Fruit fly (Drosophila melanogaster) whole organism, prepupa: ENCODE data around the gene sog.

Source experiments
- CG11294 ChIP-seq: fragments of 200-800 bp; sonication (Bioruptor generic); IDR thresholded peaks from 2 replicates; pipeline ENCODE4 v1.3.6; 2022; ENCODE audit warnings: missing biosample characterization, missing genetic modification characterization
- CG11762 ChIP-seq: fragments of 200-800 bp; sonication (Bioruptor generic); optimal IDR thresholded peaks from 3 replicates; lab custom pipeline; 2016; ENCODE audit warnings: missing biosample characterization, missing genetic modification characterization; ENCODE audit not compliant: insufficient read depth
- CG11902 ChIP-seq: fragments of 200-800 bp; sonication (Bioruptor generic); optimal IDR thresholded peaks from 3 replicates; lab custom pipeline; 2016; ENCODE audit warnings: missing biosample characterization, missing genetic modification characterization
- CG1621 ChIP-seq: fragments of 200-800 bp; sonication (Bioruptor generic); optimal IDR thresholded peaks from 3 replicates; lab custom pipeline; 2018; ENCODE audit warnings: missing biosample characterization, mild to moderate bottlenecking, missing genetic modification characterization
- CG3032 ChIP-seq: fragments of 200-800 bp; optimal IDR thresholded peaks from 2 replicates; lab custom pipeline; 2019; ENCODE audit warnings: missing biosample characterization, mild to moderate bottlenecking, missing genetic modification characterization, moderate library complexity
- CG32006 ChIP-seq: fragments of 200-800 bp; sonication (Bioruptor generic); optimal IDR thresholded peaks from 3 replicates; lab custom pipeline; 2017; ENCODE audit warnings: missing biosample characterization, mild to moderate bottlenecking, missing genetic modification characterization
- CG4318 ChIP-seq: fragments of 200-800 bp; sonication (Bioruptor generic); optimal IDR thresholded peaks from 3 replicates; lab custom pipeline; 2017; ENCODE audit warnings: missing biosample characterization, mild to moderate bottlenecking, missing genetic modification characterization
- CG6163 ChIP-seq: fragments of 200-800 bp; sonication (Bioruptor generic); IDR thresholded peaks from 3 replicates; pipeline ENCODE4 v1.3.6; 2022; ENCODE audit warnings: missing biosample characterization, missing genetic modification characterization
- CG6276 ChIP-seq: fragments of 200-800 bp; sonication (Bioruptor generic); optimal IDR thresholded peaks from 2 replicates; lab custom pipeline; 2017; ENCODE audit warnings: missing biosample characterization, mild to moderate bottlenecking, missing genetic modification characterization
- CG6792 ChIP-seq: fragments of 200-800 bp; sonication (Bioruptor generic); optimal IDR thresholded peaks from 3 replicates; lab custom pipeline; 2016; ENCODE audit warnings: missing biosample characterization, missing genetic modification characterization
- CG6808 ChIP-seq: fragments of 200-800 bp; sonication (Bioruptor generic); optimal IDR thresholded peaks from 3 replicates; lab custom pipeline; 2017; ENCODE audit warnings: missing biosample characterization, missing genetic modification characterization, mild to moderate bottlenecking, moderate library complexity, missing genetic modification reagents
- CG6854 ChIP-seq: fragments of 200-800 bp; sonication (Bioruptor generic); optimal IDR thresholded peaks from 2 replicates; lab custom pipeline; 2017; ENCODE audit warnings: missing biosample characterization, mild to moderate bottlenecking, missing genetic modification characterization
- CG7368 ChIP-seq: fragments of 200-800 bp; sonication (Bioruptor generic); optimal IDR thresholded peaks from 3 replicates; lab custom pipeline; 2016; ENCODE audit warnings: missing biosample characterization, missing genetic modification characterization
- CG8119 ChIP-seq: fragments of 200-800 bp; sonication (Bioruptor generic); IDR thresholded peaks from 3 replicates; pipeline ENCODE4 v1.3.6; 2022; ENCODE audit warnings: missing biosample characterization, missing genetic modification characterization
- CG8319 ChIP-seq: fragments of 200-800 bp; sonication (Bioruptor generic); optimal IDR thresholded peaks from 3 replicates; lab custom pipeline; 2016; ENCODE audit warnings: missing biosample characterization, missing genetic modification characterization
- CG8632 ChIP-seq: fragments of 200-800 bp; sonication (Bioruptor generic); optimal IDR thresholded peaks from 3 replicates; lab custom pipeline; 2016; ENCODE audit warnings: missing biosample characterization, missing genetic modification characterization
- CG9139 ChIP-seq: fragments of 200-800 bp; sonication (Bioruptor generic); optimal IDR thresholded peaks from 3 replicates; lab custom pipeline; 2017; ENCODE audit warnings: missing biosample characterization, mild to moderate bottlenecking, missing genetic modification characterization
- Eip75B ChIP-seq: fragments of 200-800 bp; sonication (Bioruptor generic); optimal IDR thresholded peaks from 3 replicates; lab custom pipeline; 2016; ENCODE audit warnings: missing biosample characterization, missing genetic modification characterization
- Eip78C ChIP-seq: fragments of 200-800 bp; sonication (Bioruptor generic); peaks from one replicate; lab custom pipeline; 2016; ENCODE audit warnings: missing biosample characterization, missing genetic modification characterization
- Eip93F ChIP-seq: fragments of 200-800 bp; sonication (Bioruptor generic); optimal IDR thresholded peaks from 2 replicates; lab custom pipeline; 2016; ENCODE audit warnings: missing biosample characterization, mild to moderate bottlenecking, missing genetic modification characterization
- Ets21C ChIP-seq: fragments of 200-800 bp; sonication (Bioruptor generic); optimal IDR thresholded peaks from 3 replicates; lab custom pipeline; 2016; ENCODE audit warnings: missing biosample characterization, missing genetic modification characterization
- Ets96B ChIP-seq: fragments of 200-800 bp; optimal IDR thresholded peaks from 2 replicates; lab custom pipeline; 2019; ENCODE audit warnings: missing biosample characterization, mild to moderate bottlenecking, missing genetic modification characterization, moderate library complexity
- Gug ChIP-seq: fragments of 200-800 bp; sonication (Bioruptor generic); IDR thresholded peaks from 2 replicates; pipeline ENCODE4 v1.3.6; 2022; ENCODE audit warnings: missing biosample characterization, missing genetic modification characterization
- Hr39 ChIP-seq: fragments of 200-800 bp; sonication (Bioruptor generic); optimal IDR thresholded peaks from 2 replicates; lab custom pipeline; 2016; ENCODE audit warnings: missing biosample characterization, missing genetic modification characterization
- Hr4 ChIP-seq: fragments of 200-800 bp; sonication (Bioruptor generic); optimal IDR thresholded peaks from 3 replicates; lab custom pipeline; 2016; ENCODE audit warnings: missing biosample characterization, missing genetic modification characterization
- Met ChIP-seq: fragments of 200-800 bp; sonication (Bioruptor generic); optimal IDR thresholded peaks from 3 replicates; lab custom pipeline; 2016; ENCODE audit warnings: missing biosample characterization, missing genetic modification characterization
- OdsH ChIP-seq: fragments of 200-800 bp; sonication (Bioruptor generic); optimal IDR thresholded peaks from 3 replicates; lab custom pipeline; 2016; ENCODE audit warnings: missing biosample characterization, missing genetic modification characterization
- Sox102F ChIP-seq: fragments of 200-800 bp; sonication (Bioruptor generic); optimal IDR thresholded peaks from 2 replicates; lab custom pipeline; 2016; ENCODE audit warnings: missing biosample characterization, mild to moderate bottlenecking, missing genetic modification characterization
- Sox14 ChIP-seq: fragments of 200-800 bp; sonication (Bioruptor generic); optimal IDR thresholded peaks from 3 replicates; lab custom pipeline; 2016; ENCODE audit warnings: missing biosample characterization, missing genetic modification characterization
- Sox15 ChIP-seq: fragments of 200-800 bp; sonication (Bioruptor generic); optimal IDR thresholded peaks from 3 replicates; lab custom pipeline; 2016; ENCODE audit warnings: missing biosample characterization, missing genetic modification characterization
- achi ChIP-seq: fragments of 200-800 bp; sonication (Bioruptor generic); optimal IDR thresholded peaks from 3 replicates; lab custom pipeline; 2016; ENCODE audit warnings: missing biosample characterization, missing genetic modification characterization
- acj6 ChIP-seq: fragments of 200-800 bp; sonication (Bioruptor generic); optimal IDR thresholded peaks from 3 replicates; lab custom pipeline; 2016; ENCODE audit warnings: missing biosample characterization, missing genetic modification characterization
- cyc ChIP-seq: fragments of 200-800 bp; sonication (Bioruptor generic); optimal IDR thresholded peaks from 3 replicates; lab custom pipeline; 2016; ENCODE audit warnings: missing biosample characterization, missing genetic modification characterization
- dac ChIP-seq: fragments of 200-800 bp; sonication (Bioruptor generic); optimal IDR thresholded peaks from 2 replicates; lab custom pipeline; 2017; ENCODE audit warnings: missing biosample characterization, mild to moderate bottlenecking, missing genetic modification characterization
- dsx ChIP-seq: fragments of 200-800 bp; optimal IDR thresholded peaks from 3 replicates; lab custom pipeline; 2019; ENCODE audit warnings: missing biosample characterization, mild to moderate bottlenecking, missing genetic modification characterization, moderate library complexity; ENCODE audit not compliant: poor library complexity, severe bottlenecking
- eg ChIP-seq: fragments of 200-800 bp; sonication (Bioruptor generic); IDR thresholded peaks from 3 replicates; pipeline ENCODE4 v1.3.6; 2022; ENCODE audit warnings: missing biosample characterization, missing genetic modification characterization
- esn ChIP-seq: fragments of 200-800 bp; sonication (Bioruptor generic); optimal IDR thresholded peaks from 2 replicates; lab custom pipeline; 2016; ENCODE audit warnings: missing biosample characterization, mild to moderate bottlenecking, missing genetic modification characterization, moderate library complexity
- fd59A ChIP-seq: fragments of 200-800 bp; sonication (Bioruptor generic); optimal IDR thresholded peaks from 2 replicates; lab custom pipeline; 2017; ENCODE audit warnings: missing biosample characterization, mild to moderate bottlenecking, missing genetic modification characterization, missing genetic modification reagents
- pdm3 ChIP-seq: fragments of 200-800 bp; sonication (Bioruptor generic); optimal IDR thresholded peaks from 3 replicates; lab custom pipeline; 2016; ENCODE audit warnings: missing biosample characterization, missing genetic modification characterization
- salr ChIP-seq, 2 experiments: fragments of 200-800 bp; sonication (Bioruptor generic); optimal IDR thresholded peaks; 3 replicates each; lab custom pipeline; 2016 to 2018; ENCODE audit warnings: missing biosample characterization in 2 of 2, missing genetic modification characterization in 2 of 2, mild to moderate bottlenecking in 1 of 2
- spab ChIP-seq: fragments of 200-800 bp; sonication (Bioruptor generic); optimal IDR thresholded peaks from 2 replicates; lab custom pipeline; 2017; ENCODE audit warnings: missing biosample characterization, mild to moderate bottlenecking, missing genetic modification characterization, missing genetic modification reagents
- topi ChIP-seq: fragments of 200-800 bp; sonication (Bioruptor generic); optimal IDR thresholded peaks from 3 replicates; lab custom pipeline; 2016; ENCODE audit warnings: missing biosample characterization, missing genetic modification characterization
- vri ChIP-seq: fragments of 200-800 bp; sonication (Bioruptor generic); optimal IDR thresholded peaks from 3 replicates; lab custom pipeline; 2016; ENCODE audit warnings: missing biosample characterization, mild to moderate bottlenecking, missing genetic modification characterization

sog gene

DNA sequence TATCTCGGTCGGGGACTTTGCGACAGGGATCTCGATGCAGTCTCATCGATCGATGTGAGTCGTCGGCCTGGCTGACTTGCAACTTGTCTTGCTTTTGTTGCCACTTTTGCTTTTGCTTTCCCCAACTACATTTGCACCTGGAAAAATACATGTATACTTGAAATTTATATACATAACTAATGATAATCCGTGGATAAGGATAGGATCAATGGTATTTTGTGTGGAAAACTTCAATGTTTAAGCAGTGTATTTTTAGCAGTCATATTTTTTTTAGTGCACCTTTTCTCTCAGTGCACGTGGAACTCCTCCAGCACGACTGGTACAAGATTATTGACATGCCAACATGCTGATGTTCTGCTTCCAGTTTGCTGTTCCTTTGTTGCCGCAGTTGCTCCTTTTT is 5.8 kb upstream of the sog start (continued):
- TF ChIP-seq Sox15 (GFP tag; lab: Kevin White, UChicago), result no peak
- TF ChIP-seq CG1621 (tag; lab: Kevin White, UChicago), result peak; percentile 4
- no peak for TF ChIP-seq topi (GFP tag; lab: Kevin White, UChicago)
- TF ChIP-seq CG4318 (GFP tag; lab: Kevin White, UChicago), result peak; percentile 41
- peak; percentile 29 for TF ChIP-seq acj6 (GFP tag; lab: Kevin White, UChicago)
- peak in 1 of 2 experiments; percentile 53 for TF ChIP-seq salr (GFP tag; optimal IDR thresholded peaks at IDR 0.05; lab: Kevin White, UChicago)
- TF ChIP-seq CG9139 (GFP tag; lab: Kevin White, UChicago), result no peak
- TF ChIP-seq Hr39 (GFP tag; lab: Kevin White, UChicago), result no peak
- TF ChIP-seq Hr4 (GFP tag; lab: Kevin White, UChicago), result peak; percentile 64
- TF ChIP-seq CG8632 (GFP tag; lab: Kevin White, UChicago), result no peak
- peak; percentile 56 for TF ChIP-seq Gug
- TF ChIP-seq eg (GFP tag; lab: Robert Waterston, UW), result peak; percentile 73
- TF ChIP-seq CG11762 (GFP tag; lab: Kevin White, UChicago), result peak; percentile 35
- no peak for TF ChIP-seq CG7368 (GFP tag; lab: Kevin White, UChicago)
- TF ChIP-seq CG11294 (GFP tag; lab: Robert Waterston, UW), result 0 out of 2 replicates have a peak, but pooled peaks have one; percentile 39
- TF ChIP-seq CG6276 (GFP tag; lab: Kevin White, UChicago), result peak; percentile 33
- TF ChIP-seq CG32006 (GFP tag; lab: Kevin White, UChicago), result peak; percentile 78
- TF ChIP-seq Ets96B (tag; lab: Kevin White, UChicago), result peak; percentile 47
- TF ChIP-seq CG6792 (GFP tag; lab: Kevin White, UChicago), result peak; percentile 8
- TF ChIP-seq dac (GFP tag; lab: Kevin White, UChicago), result no peak
- TF ChIP-seq Eip93F (GFP tag; lab: Kevin White, UChicago), result no peak
- peak; percentile 42 for TF ChIP-seq CG6808 (GFP tag; lab: Kevin White, UChicago)
- peak; percentile 57 for TF ChIP-seq Sox14 (GFP tag; lab: Kevin White, UChicago)
- TF ChIP-seq CG8119 (GFP tag; lab: Robert Waterston, UW), result peak; percentile 66; the same call in 2 of the 3 replicates
- TF ChIP-seq cyc (GFP tag; lab: Kevin White, UChicago), result no peak
- TF ChIP-seq CG6854, result no peak
- no peak for TF ChIP-seq Met (GFP tag; lab: Kevin White, UChicago)
- no peak for TF ChIP-seq CG8319 (GFP tag; lab: Kevin White, UChicago)
- peak; percentile 81 for TF ChIP-seq CG6163 (GFP tag; lab: Robert Waterston, UW)
- TF ChIP-seq dsx, result no peak
- TF ChIP-seq achi (GFP tag; lab: Kevin White, UChicago), result peak; percentile 50
- TF ChIP-seq Eip78C (GFP tag; lab: Kevin White, UChicago), result peak; percentile 82
- peak; percentile 3 for TF ChIP-seq Eip75B
- no peak for TF ChIP-seq Sox102F (GFP tag; lab: Kevin White, UChicago)
- no peak for TF ChIP-seq vri (GFP tag; lab: Kevin White, UChicago)
- peak; percentile 32 for TF ChIP-seq CG3032 (tag; lab: Kevin White, UChicago)
- TF ChIP-seq fd59A, result peak; percentile 17
- TF ChIP-seq spab (GFP tag; lab: Kevin White, UChicago), result peak; percentile 27

DNA sequence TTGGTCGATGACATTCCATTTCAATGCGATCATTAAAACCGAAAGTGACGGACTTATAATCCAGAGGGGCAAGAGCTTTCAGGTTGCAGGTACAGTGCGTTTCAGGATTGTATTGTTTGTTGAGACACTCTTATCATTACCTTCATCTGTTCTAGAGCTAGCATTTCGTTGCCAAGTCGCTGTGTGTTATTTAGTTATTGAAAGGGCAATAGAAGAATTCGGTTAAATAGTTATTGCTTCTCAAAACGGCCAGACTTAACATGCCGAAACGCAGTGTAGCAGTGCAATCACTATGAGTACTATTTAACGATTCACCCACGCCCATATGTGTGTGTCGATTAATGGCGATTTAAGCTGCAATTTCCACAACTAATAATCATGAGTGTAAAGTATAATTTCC is 565 bp downstream of the sog start:
- TF ChIP-seq pdm3 (GFP tag; lab: Kevin White, UChicago) (peak; percentile 11), CG1621 (tag; lab: Kevin White, UChicago) (no peak), esn (GFP tag; lab: Kevin White, UChicago) (no peak), CG11902 (GFP tag; lab: Kevin White, UChicago) (no peak), Met (GFP tag; lab: Kevin White, UChicago) (no peak), CG6163 (GFP tag; lab: Robert Waterston, UW) (0 out of 3 replicates have a peak, but pooled peaks have one; percentile 12), eg (GFP tag; lab: Robert Waterston, UW) (peak; percentile 20; the same call in 1 of the 3 replicates), OdsH (GFP tag; lab: Kevin White, UChicago) (peak; percentile 1), Ets21C (GFP tag; lab: Kevin White, UChicago) (no peak), CG32006 (GFP tag; lab: Kevin White, UChicago) (peak; percentile 33), Eip78C (GFP tag; lab: Kevin White, UChicago) (peak; percentile 50)
